Worm (Caenorhabditis elegans): ENCODE measurements around the gene rfc-2.

- TF ChIP-seq hmg-4 (GFP tag; optimal IDR thresholded peaks at IDR 0.05) (no peak), flt-1 (GFP tag; IDR thresholded peaks at IDR 0.05) (no peak), F13C5.2 (tag; optimal IDR thresholded peaks at IDR 0.05) (no peak), ama-1 (optimal IDR thresholded peaks at IDR 0.05) (no peak), aly-1 (tag; optimal IDR thresholded peaks at IDR 0.05) (no peak), hnd-1 (tag; optimal IDR thresholded peaks at IDR 0.05) (no peak)
Measured at ce11 chrIV:1385915-1386314, 38.8 kb downstream of the rfc-2 start, which contains the start of gene nhr-41.

All from whole organism, early embryonic.